Worm (Caenorhabditis elegans): ENCODE results near the gene math-45.

math-45 gene

ce11 chrII:1518914-1519313, 1.7 kb upstream of the math-45 start, which contains the start of gene Y51H7BR.8:
Y51H7BR.8 (plus strand) TSS chrII:1519214.
- TF ChIP-seq zag-1 (tag; optimal IDR thresholded peaks at IDR 0.05) (no peak), pax-3 (tag; optimal IDR thresholded peaks at IDR 0.05) (no peak), snu-23 (GFP tag; optimal IDR thresholded peaks at IDR 0.05) (no peak), isw-1 (GFP tag; IDR thresholded peaks at IDR 0.05) (no peak), fkh-10 (GFP tag; optimal IDR thresholded peaks at IDR 0.05) (no peak), lin-35 (GFP tag; optimal IDR thresholded peaks at IDR 0.05) (no peak), elt-2 (tag; optimal IDR thresholded peaks at IDR 0.05) (no peak), irx-1 (tag; optimal IDR thresholded peaks at IDR 0.05) (no peak), C34B4.2 (tag; optimal IDR thresholded peaks at IDR 0.05) (no peak), unc-130 (tag; optimal IDR thresholded peaks at IDR 0.05) (no peak), dsc-1 (tag; optimal IDR thresholded peaks at IDR 0.05) (no peak), lin-13 (GFP tag; optimal IDR thresholded peaks at IDR 0.05) (no peak), ces-1 (GFP tag; optimal IDR thresholded peaks at IDR 0.05) (no peak), nhr-77 (tag; optimal IDR thresholded peaks at IDR 0.05) (no peak), skn-1 (tag; optimal IDR thresholded peaks at IDR 0.05) (no peak), efl-1 (optimal IDR thresholded peaks at IDR 0.05) (no peak), efl-1 (GFP tag; optimal IDR thresholded peaks at IDR 0.05 in 1 of 2) (no peak)

DNA sequence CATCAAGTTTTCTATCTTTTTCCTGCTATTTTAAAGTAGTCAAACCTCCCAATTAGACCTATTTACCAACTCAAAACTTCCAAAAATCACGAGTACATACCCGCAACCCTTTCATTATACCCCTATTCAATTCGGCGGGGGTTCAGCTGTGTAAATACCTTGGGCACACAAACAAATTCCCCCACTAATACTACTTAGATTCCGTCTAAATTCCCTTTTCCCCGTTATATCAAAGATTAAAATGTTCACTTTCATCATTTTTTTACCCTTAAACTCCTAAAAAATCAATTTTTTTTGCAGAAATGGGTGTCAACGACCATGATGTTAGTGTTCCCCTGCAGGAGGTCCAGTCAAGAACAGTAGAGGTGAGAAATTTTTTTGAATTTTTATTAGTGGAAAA, 13.0 kb downstream of the math-45 start, which contains the start of gene fdgt-1:
TSS of gene fdgt-1 (plus strand) at position 301 of the 400 bp plus-strand sequence.
- TF ChIP-seq lin-14 (GFP tag; optimal IDR thresholded peaks at IDR 0.05) = peak; percentile 1
- no peak for TF ChIP-seq lin-15B (tag; optimal IDR thresholded peaks at IDR 0.05)

DNA sequence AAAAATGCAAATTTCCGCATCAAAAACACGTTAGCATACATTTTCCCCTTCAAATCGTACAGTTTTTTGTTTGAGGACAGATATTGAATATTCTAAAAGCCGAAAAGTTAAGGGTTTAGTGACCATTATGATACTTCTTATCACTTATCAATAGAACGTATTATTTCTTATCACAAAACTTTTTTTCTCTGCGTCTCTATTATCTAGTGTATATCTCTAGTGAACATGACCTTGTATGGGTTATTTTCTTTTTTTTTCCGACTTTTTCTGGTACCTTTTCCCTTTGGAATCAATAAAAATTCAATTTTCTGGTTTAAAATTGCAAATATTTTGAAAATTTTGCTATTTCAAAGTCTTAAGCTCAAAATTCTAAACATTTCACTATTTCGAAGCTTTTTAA, 13.6 kb downstream of the math-45 start:
- TF ChIP-seq lin-35 (GFP tag; optimal IDR thresholded peaks at IDR 0.05) = peak in 1 of 2 experiments; percentile 2
- TF ChIP-seq fkh-10 (GFP tag; optimal IDR thresholded peaks at IDR 0.05) = no peak
- no peak for TF ChIP-seq nhr-77 (tag; optimal IDR thresholded peaks at IDR 0.05)
- TF ChIP-seq nhr-28 (tag; optimal IDR thresholded peaks at IDR 0.05) = no peak
- no peak for TF ChIP-seq fkh-4 (tag; optimal IDR thresholded peaks at IDR 0.05; ENCODE audit: borderline replicate concordance)
- TF ChIP-seq lsy-2 (tag; optimal IDR thresholded peaks at IDR 0.05) = no peak
- TF ChIP-seq mep-1 (tag; optimal IDR thresholded peaks at IDR 0.05) = no peak
- no peak for TF ChIP-seq skn-1 (tag; optimal IDR thresholded peaks at IDR 0.05)
- TF ChIP-seq sox-4 (tag; optimal IDR thresholded peaks at IDR 0.05) = no peak
- peak in 5 of 6 experiments; percentile 10 to 87 (median 33) for TF ChIP-seq elt-3 (tag; optimal IDR thresholded peaks at IDR 0.05)
- TF ChIP-seq elt-2 (tag; optimal IDR thresholded peaks at IDR 0.05) = peak; percentile 76
- TF ChIP-seq C04F5.9 (tag; optimal IDR thresholded peaks at IDR 0.05) = no peak
- no peak for TF ChIP-seq nhr-85 (tag)
- TF ChIP-seq lin-14 (GFP tag; optimal IDR thresholded peaks at IDR 0.05) = peak; percentile 3
- TF ChIP-seq tlp-1 (tag; optimal IDR thresholded peaks at IDR 0.05) = peak; percentile 13
- no peak for TF ChIP-seq ama-1 (optimal IDR thresholded peaks at IDR 0.05)
- no peak for TF ChIP-seq jun-1 (tag; optimal IDR thresholded peaks at IDR 0.05)
- no peak for TF ChIP-seq mef-2 (tag; optimal IDR thresholded peaks at IDR 0.05)

DNA sequence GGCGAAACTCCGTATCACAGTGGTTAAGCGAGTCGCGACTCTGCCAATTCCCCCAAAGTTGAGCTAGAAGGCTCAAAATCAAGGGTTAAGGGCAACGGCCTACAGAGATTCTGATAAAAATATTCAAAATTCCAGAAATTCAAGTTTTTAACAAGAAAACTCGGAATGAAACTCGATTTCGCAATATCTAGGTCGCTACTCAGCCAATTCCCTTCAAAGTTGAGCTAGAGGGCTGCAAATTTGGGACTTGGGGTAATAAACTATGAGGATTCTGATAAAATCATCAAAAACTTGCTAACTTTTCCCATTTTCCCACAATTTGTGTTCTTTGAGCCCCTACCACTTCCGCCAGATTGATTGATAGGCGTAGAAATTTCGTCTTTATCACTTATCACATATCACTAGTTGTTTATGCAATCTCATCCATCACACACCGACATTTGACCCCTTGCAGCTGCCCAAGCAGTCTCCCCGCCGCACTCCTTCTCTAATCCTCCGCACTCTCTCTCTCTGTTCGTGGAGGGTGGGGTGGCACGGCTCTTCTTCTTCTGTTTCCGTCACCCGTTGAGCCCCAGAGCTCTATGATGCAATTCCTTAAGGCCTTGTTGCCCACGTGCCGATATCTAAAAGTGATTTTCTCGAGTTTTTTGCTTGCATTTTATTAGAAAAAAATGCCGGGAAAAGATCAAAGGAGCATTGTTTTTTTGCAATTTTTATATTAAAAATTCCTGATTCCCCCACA, 15.5 kb downstream of the math-45 start:
- no peak for TF ChIP-seq hlh-17 (GFP tag; optimal IDR thresholded peaks at IDR 0.05; ENCODE audit: borderline replicate concordance)
- TF ChIP-seq hlh-4 (tag; optimal IDR thresholded peaks at IDR 0.05) = no peak
- TF ChIP-seq snu-23 (GFP tag; optimal IDR thresholded peaks at IDR 0.05) = peak; percentile 58
- TF ChIP-seq lin-15B (tag; optimal IDR thresholded peaks at IDR 0.05) = no peak
- TF ChIP-seq nhr-71 (tag; optimal IDR thresholded peaks at IDR 0.05) = peak; percentile 81
- peak; percentile 40 for TF ChIP-seq nhr-20 (tag; optimal IDR thresholded peaks at IDR 0.05)
- TF ChIP-seq ceh-90 (tag; optimal IDR thresholded peaks at IDR 0.05) = no peak
- TF ChIP-seq ceh-82 (tag; optimal IDR thresholded peaks at IDR 0.05) = peak in 1 of 3 experiments; percentile 32
- TF ChIP-seq lin-14 (GFP tag; optimal IDR thresholded peaks at IDR 0.05) = peak; percentile 95
- no peak for TF ChIP-seq elt-3 (tag; optimal IDR thresholded peaks at IDR 0.05)
- peak in 1 of 2 experiments; percentile 8 for TF ChIP-seq lin-35 (GFP tag; optimal IDR thresholded peaks at IDR 0.05)
- TF ChIP-seq Y116A8C.19 (tag; optimal IDR thresholded peaks at IDR 0.05; ENCODE audit: borderline replicate concordance) = no peak
- 0 out of 2 replicates have a peak, but pooled peaks have one; percentile 28 for TF ChIP-seq unc-98 (GFP tag; IDR thresholded peaks at IDR 0.05)
- TF ChIP-seq dsc-1 (tag; optimal IDR thresholded peaks at IDR 0.05) = peak; percentile 23
- TF ChIP-seq blmp-1 (tag; optimal IDR thresholded peaks at IDR 0.05) = no peak
- TF ChIP-seq lin-39 (tag; optimal IDR thresholded peaks at IDR 0.05) = peak; percentile 54
- TF ChIP-seq aha-1 (tag; optimal IDR thresholded peaks at IDR 0.05) = no peak
- TF ChIP-seq nhr-47 (tag; optimal IDR thresholded peaks at IDR 0.05) = no peak
- TF ChIP-seq tbx-2 (tag; optimal IDR thresholded peaks at IDR 0.05) = peak; percentile 30
- TF ChIP-seq ztf-11 (tag; optimal IDR thresholded peaks at IDR 0.05) = no peak
- no peak for TF ChIP-seq xbp-1 (tag; optimal IDR thresholded peaks at IDR 0.05)
- peak; percentile 15 for TF ChIP-seq mep-1 (tag; optimal IDR thresholded peaks at IDR 0.05)
- TF ChIP-seq hpl-2 (GFP tag; optimal IDR thresholded peaks at IDR 0.05) = no peak
